Fruit fly (Drosophila melanogaster) whole organism, embryonic: ENCODE measurements around the gene Syt7.

Source experiments
- Atf-2 ChIP-seq: fragments of 200-800 bp; sonication (Bioruptor generic); optimal IDR thresholded peaks from 2 replicates; lab custom pipeline; 2016; ENCODE audit warnings: missing biosample characterization, missing genetic modification characterization
- Awh ChIP-seq: fragments of 200-800 bp; sonication (Bioruptor generic); IDR thresholded peaks from 2 replicates; pipeline ENCODE4, ENCODE4 v1.3.6; 2022; ENCODE audit warnings: missing biosample characterization, missing genetic modification characterization
- B-H2 ChIP-seq: fragments of 200-800 bp; sonication (Bioruptor generic); optimal IDR thresholded peaks from 2 replicates; lab custom pipeline; 2018; ENCODE audit warnings: missing biosample characterization, mild to moderate bottlenecking, missing genetic modification characterization
- Blimp-1 ChIP-seq: fragments of 200-800 bp; sonication (Bioruptor generic); optimal IDR thresholded peaks from 3 replicates; lab custom pipeline; 2018; ENCODE audit warnings: missing biosample characterization, missing genetic modification characterization, mild to moderate bottlenecking, moderate library complexity, missing genetic modification reagents
- CG11504 ChIP-seq: fragments of 200-800 bp; sonication (Bioruptor generic); optimal IDR thresholded peaks from 3 replicates; lab custom pipeline; 2019; ENCODE audit warnings: missing biosample characterization, mild to moderate bottlenecking, missing genetic modification characterization, moderate library complexity
- CG12659 ChIP-seq: fragments of 200-800 bp; sonication (Bioruptor generic); optimal IDR thresholded peaks from 3 replicates; lab custom pipeline; 2017; ENCODE audit warnings: mild to moderate bottlenecking, missing biosample characterization, missing genetic modification reagents, missing genetic modification characterization
- CG12942 ChIP-seq: fragments of 200-800 bp; sonication (Bioruptor generic); optimal IDR thresholded peaks from 3 replicates; lab custom pipeline; 2016; ENCODE audit warnings: missing biosample characterization, missing genetic modification characterization
- CG13424 ChIP-seq: fragments of 200-800 bp; sonication (Bioruptor generic); optimal IDR thresholded peaks from 2 replicates; lab custom pipeline; 2019; ENCODE audit warnings: missing biosample characterization, mild to moderate bottlenecking, missing genetic modification characterization, moderate library complexity
- CG13624 ChIP-seq: fragments of 200-800 bp; sonication (Bioruptor generic); optimal IDR thresholded peaks from 2 replicates; lab custom pipeline; 2016; ENCODE audit warnings: missing biosample characterization, missing genetic modification characterization
- CG13894 ChIP-seq: fragments of 200-800 bp; sonication (Bioruptor generic); optimal IDR thresholded peaks from 3 replicates; lab custom pipeline; 2018; ENCODE audit warnings: missing biosample characterization, mild to moderate bottlenecking, missing genetic modification characterization, moderate library complexity
- CG17328 ChIP-seq: fragments of 200-800 bp; sonication (Bioruptor generic); IDR thresholded peaks from 2 replicates; pipeline ENCODE4 v1.3.6; 2022; ENCODE audit warnings: missing biosample characterization, missing genetic modification characterization
- CG2678 ChIP-seq: fragments of 200-800 bp; sonication (Bioruptor generic); optimal IDR thresholded peaks from 3 replicates; lab custom pipeline; 2019; ENCODE audit warnings: missing biosample characterization, mild to moderate bottlenecking, missing genetic modification characterization, moderate library complexity
- CG3163 ChIP-seq: fragments of 200-800 bp; sonication (Bioruptor generic); optimal IDR thresholded peaks from 3 replicates; lab custom pipeline; 2016; ENCODE audit warnings: missing biosample characterization, missing genetic modification characterization
- CG33213 ChIP-seq: fragments of 200-800 bp; sonication (Bioruptor generic); optimal IDR thresholded peaks from 3 replicates; lab custom pipeline; 2016; ENCODE audit warnings: missing biosample characterization, missing genetic modification characterization
- CG34422 ChIP-seq: fragments of 200-800 bp; sonication (Bioruptor generic); IDR thresholded peaks from 3 replicates; pipeline ENCODE4 v1.3.6; 2022; ENCODE audit warnings: missing biosample characterization, missing genetic modification characterization
- CG4854 ChIP-seq: fragments of 200-800 bp; sonication (Bioruptor generic); optimal IDR thresholded peaks from 2 replicates; lab custom pipeline; 2016; ENCODE audit warnings: missing biosample characterization, missing genetic modification characterization, inconsistent platforms
- CG6683 ChIP-seq: fragments of 200-800 bp; sonication (Bioruptor generic); optimal IDR thresholded peaks from 2 replicates; lab custom pipeline; 2017; ENCODE audit warnings: missing biosample characterization, mild to moderate bottlenecking, missing genetic modification characterization, missing genetic modification reagents
- CG6765 ChIP-seq: fragments of 200-800 bp; sonication (Bioruptor generic); optimal IDR thresholded peaks from 3 replicates; lab custom pipeline; 2017; ENCODE audit warnings: missing biosample characterization, mild to moderate bottlenecking, missing genetic modification characterization
- CG8290 ChIP-seq, 3 experiments: fragments of 200-800 bp; sonication (Bioruptor generic); optimal IDR thresholded peaks; 2 replicates each; lab custom pipeline; 2016 to 2019; ENCODE audit warnings: missing biosample characterization in 3 of 3, missing genetic modification characterization in 3 of 3, mild to moderate bottlenecking in 2 of 3, moderate library complexity in 1 of 3
- CG8388 ChIP-seq: fragments of 200-800 bp; sonication (Bioruptor generic); optimal IDR thresholded peaks from 2 replicates; lab custom pipeline; 2019; ENCODE audit warnings: missing biosample characterization, mild to moderate bottlenecking, missing genetic modification characterization, moderate library complexity
- CG8478 ChIP-seq: fragments of >200 bp; optimal IDR thresholded peaks from 2 replicates; lab custom pipeline; 2018
- CG8924 ChIP-seq: fragments of 200-800 bp; optimal IDR thresholded peaks from 3 replicates; lab custom pipeline; 2019; ENCODE audit warnings: missing biosample characterization, mild to moderate bottlenecking, missing genetic modification characterization, moderate library complexity
- CG9932 ChIP-seq: fragments of 200-800 bp; sonication (Bioruptor generic); IDR thresholded peaks from 2 replicates; pipeline ENCODE4 v1.3.6; 2022; ENCODE audit warnings: missing biosample characterization, missing genetic modification characterization
- CHES-1-like ChIP-seq: fragments of 200-800 bp; sonication (Bioruptor generic); optimal IDR thresholded peaks from 2 replicates; lab custom pipeline; 2016; ENCODE audit warnings: missing biosample characterization, missing genetic modification characterization
- Dek ChIP-seq: fragments of 200-800 bp; sonication (Bioruptor generic); optimal IDR thresholded peaks from 3 replicates; lab custom pipeline; 2019; ENCODE audit warnings: missing biosample characterization, mild to moderate bottlenecking, missing genetic modification characterization, moderate library complexity
- ERR ChIP-seq: fragments of 200-800 bp; sonication (Bioruptor generic); optimal IDR thresholded peaks from 2 replicates; lab custom pipeline; 2016; ENCODE audit warnings: missing biosample characterization, missing genetic modification characterization
- Eip74EF ChIP-seq, 2 experiments: fragments of 200-800 bp in 1 of 2; fragments of >200 bp in 1 of 2; sonication (Bioruptor generic) in 1 of 2; optimal IDR thresholded peaks; 2 replicates each; lab custom pipeline; 2017 to 2019; ENCODE audit warnings: missing biosample characterization in 2 of 2, missing genetic modification characterization in 2 of 2, mild to moderate bottlenecking in 1 of 2, moderate library complexity in 1 of 2
- Elba2 ChIP-seq: fragments of 200-800 bp; sonication (Bioruptor generic); optimal IDR thresholded peaks from 3 replicates; lab custom pipeline; 2016; ENCODE audit warnings: missing biosample characterization, missing genetic modification characterization
- Ets65A ChIP-seq: fragments of 200-800 bp; sonication (Bioruptor generic); peaks from one replicate; lab custom pipeline; 2016; ENCODE audit warnings: missing biosample characterization, missing genetic modification characterization
- Hey ChIP-seq: fragments of 200-800 bp; sonication (Bioruptor generic); optimal IDR thresholded peaks from 3 replicates; lab custom pipeline; 2018; ENCODE audit warnings: missing biosample characterization, mild to moderate bottlenecking, missing genetic modification characterization
- MTF-1 ChIP-seq: fragments of 200-800 bp; sonication (Bioruptor generic); optimal IDR thresholded peaks from 2 replicates; lab custom pipeline; 2018; ENCODE audit warnings: missing biosample characterization, mild to moderate bottlenecking, missing genetic modification characterization, borderline replicate concordance
- Nf-YB ChIP-seq: fragments of 200-800 bp; sonication (Bioruptor generic); optimal IDR thresholded peaks from 3 replicates; lab custom pipeline; 2019; ENCODE audit warnings: missing biosample characterization, mild to moderate bottlenecking, missing genetic modification characterization, moderate library complexity
- Nf-YC ChIP-seq: fragments of 200-800 bp; optimal IDR thresholded peaks from 3 replicates; lab custom pipeline; 2019; ENCODE audit warnings: missing biosample characterization, mild to moderate bottlenecking, missing genetic modification characterization, moderate library complexity
- Ssrp ChIP-seq: fragments of 200-800 bp; sonication (Bioruptor generic); optimal IDR thresholded peaks from 2 replicates; lab custom pipeline; 2018; ENCODE audit warnings: missing biosample characterization, mild to moderate bottlenecking, missing genetic modification characterization, moderate library complexity
- Xrp1 ChIP-seq: fragments of 200-800 bp; sonication (Bioruptor generic); IDR thresholded peaks from 2 replicates; pipeline ENCODE4 v1.3.6; 2022; ENCODE audit warnings: missing biosample characterization, missing genetic modification characterization
- amos ChIP-seq: fragments of 200-800 bp; sonication (Bioruptor generic); IDR thresholded peaks from 2 replicates; pipeline ENCODE4 v1.3.6; 2022; ENCODE audit warnings: missing biosample characterization, missing genetic modification characterization; ENCODE audit not compliant: partially characterized antibody
- br ChIP-seq: fragments of >200 bp; optimal IDR thresholded peaks from 2 replicates; lab custom pipeline; 2017
- crp ChIP-seq, 2 experiments: fragments of 200-800 bp; sonication (Bioruptor generic); optimal IDR thresholded peaks; 2 replicates in 1 of 2; 3 replicates in 1 of 2; lab custom pipeline; 2017; ENCODE audit warnings: missing biosample characterization in 2 of 2, missing genetic modification characterization in 2 of 2, mild to moderate bottlenecking in 1 of 2, moderate library complexity in 1 of 2
- eyg ChIP-seq: fragments of 200-800 bp; sonication (Bioruptor generic); optimal IDR thresholded peaks from 3 replicates; lab custom pipeline; 2016; ENCODE audit warnings: missing biosample characterization, missing genetic modification characterization
- gcm2 ChIP-seq: fragments of 200-800 bp; sonication (Bioruptor generic); optimal IDR thresholded peaks from 2 replicates; lab custom pipeline; 2016; ENCODE audit warnings: missing biosample characterization, missing genetic modification characterization
- ind ChIP-seq: fragments of 200-800 bp; sonication (Bioruptor generic); optimal IDR thresholded peaks from 3 replicates; lab custom pipeline; 2016; ENCODE audit warnings: missing biosample characterization, missing genetic modification characterization
- jigr1 ChIP-seq: fragments of 200-800 bp; sonication (Bioruptor generic); IDR thresholded peaks from 3 replicates; pipeline ENCODE4 v1.3.6; 2022; ENCODE audit warnings: missing biosample characterization, missing genetic modification characterization
- mirr ChIP-seq: fragments of 200-800 bp; sonication (Bioruptor generic); optimal IDR thresholded peaks from 3 replicates; lab custom pipeline; 2018; ENCODE audit warnings: missing biosample characterization, mild to moderate bottlenecking, missing genetic modification characterization
- peb ChIP-seq: fragments of 200-800 bp; sonication (Bioruptor generic); IDR thresholded peaks from 2 replicates; pipeline ENCODE4 v1.3.6; 2022; ENCODE audit warnings: missing biosample characterization, missing genetic modification characterization
- psq ChIP-seq: fragments of 200-800 bp; sonication (Bioruptor generic); optimal IDR thresholded peaks from 2 replicates; lab custom pipeline; 2017; ENCODE audit warnings: missing biosample characterization, missing genetic modification characterization
- repo ChIP-seq: fragments of 200-800 bp; sonication (Bioruptor generic); optimal IDR thresholded peaks from 2 replicates; lab custom pipeline; 2016; ENCODE audit warnings: missing biosample characterization, missing genetic modification characterization
- ro ChIP-seq: fragments of 200-800 bp; sonication (Bioruptor generic); IDR thresholded peaks from 2 replicates; pipeline ENCODE4 v1.3.6; 2022; ENCODE audit warnings: missing biosample characterization, missing genetic modification characterization
- seq ChIP-seq: fragments of 200-800 bp; sonication (Bioruptor generic); IDR thresholded peaks from 2 replicates; pipeline ENCODE4 v1.3.6; 2022; ENCODE audit warnings: missing biosample characterization, missing genetic modification characterization
- tap ChIP-seq: fragments of 200-800 bp; optimal IDR thresholded peaks from 3 replicates; lab custom pipeline; 2019; ENCODE audit warnings: missing biosample characterization, mild to moderate bottlenecking, missing genetic modification characterization, moderate library complexity
- trem ChIP-seq: fragments of 200-800 bp; optimal IDR thresholded peaks from 3 replicates; lab custom pipeline; 2019; ENCODE audit warnings: missing biosample characterization, mild to moderate bottlenecking, missing genetic modification characterization, moderate library complexity
- tx ChIP-seq: fragments of 200-800 bp; sonication (Bioruptor generic); optimal IDR thresholded peaks from 2 replicates; lab custom pipeline; 2016; ENCODE audit warnings: missing biosample characterization, missing genetic modification characterization

The Syt7 gene

dm6 chr4:314672-315266 lies 8.5 kb upstream of the Syt7 start, which contains the start of gene Rnf11 (continued):
- no peak for TF ChIP-seq Atf-2 (GFP tag; lab: Kevin White, UChicago)
- peak; percentile 34 for TF ChIP-seq CG12659
- no peak for TF ChIP-seq CG9932
- no peak for TF ChIP-seq gcm2
- TF ChIP-seq CG13894 (tag; lab: Kevin White, UChicago) = peak; percentile 9
- TF ChIP-seq CG6683 (GFP tag; lab: Kevin White, UChicago) = no peak
- TF ChIP-seq br (lab: Kevin White, UChicago) = no peak
- TF ChIP-seq jigr1 (GFP tag; lab: Robert Waterston, UW) = no peak
- no peak for TF ChIP-seq eyg (GFP tag; lab: Kevin White, UChicago)
- TF ChIP-seq Blimp-1 (GFP tag; lab: Kevin White, UChicago) = no peak
- no peak for TF ChIP-seq CG13624 (GFP tag; lab: Kevin White, UChicago)
- no peak for TF ChIP-seq CG8924
- no peak for TF ChIP-seq Elba2
- TF ChIP-seq CG8388 (GFP tag; lab: Kevin White, UChicago) = no peak
- TF ChIP-seq amos (GFP tag; lab: Robert Waterston, UW) = no peak; the same call in 1 of the 2 replicates
- TF ChIP-seq CG8478 = no peak
- TF ChIP-seq Awh (GFP tag; lab: Robert Waterston, UW) = no peak
- no peak for TF ChIP-seq CG3163 (GFP tag; lab: Kevin White, UChicago)
- TF ChIP-seq mirr (GFP tag; lab: Kevin White, UChicago) = no peak
- TF ChIP-seq Xrp1 (GFP tag; lab: Robert Waterston, UW) = no peak; the same call in 1 of the 2 replicates
- no peak for TF ChIP-seq ERR (GFP tag; lab: Kevin White, UChicago)
- no peak for TF ChIP-seq CHES-1-like (GFP tag; lab: Kevin White, UChicago)
- no peak for TF ChIP-seq tap
- TF ChIP-seq CG12942 (GFP tag; lab: Kevin White, UChicago) = peak; percentile 7
- TF ChIP-seq CG33213 (GFP tag; lab: Kevin White, UChicago) = no peak
- peak; percentile 25 for TF ChIP-seq Ets65A
- no peak for TF ChIP-seq CG11504 (tag; lab: Kevin White, UChicago)
- no peak for TF ChIP-seq seq (GFP tag; lab: Robert Waterston, UW)
- no peak for TF ChIP-seq Eip74EF (GFP tag; optimal IDR thresholded peaks at IDR 0.05; lab: Kevin White, UChicago)
- TF ChIP-seq CG13424 (tag; lab: Kevin White, UChicago) = no peak
- no peak for TF ChIP-seq trem
- TF ChIP-seq MTF-1 = no peak
- TF ChIP-seq peb (GFP tag; lab: Robert Waterston, UW) = no peak
- TF ChIP-seq CG8290 (GFP tag; optimal IDR thresholded peaks at IDR 0.05; lab: Kevin White, UChicago) = peak; percentile 45
- peak in 1 of 2 experiments; percentile 66 for TF ChIP-seq CG8290 (tag; optimal IDR thresholded peaks at IDR 0.05; lab: Kevin White, UChicago)
- TF ChIP-seq repo = no peak
- peak; percentile 15 for TF ChIP-seq Ssrp (tag; lab: Kevin White, UChicago)
- TF ChIP-seq CG17328 = no peak
- TF ChIP-seq Nf-YC (tag; lab: Kevin White, UChicago) = no peak
- TF ChIP-seq crp (GFP tag; optimal IDR thresholded peaks at IDR 0.05; lab: Kevin White, UChicago) = no peak
- no peak for TF ChIP-seq CG6765 (GFP tag; lab: Kevin White, UChicago)
- TF ChIP-seq B-H2 (GFP tag; lab: Kevin White, UChicago) = peak; percentile 8
- no peak for TF ChIP-seq psq (GFP tag; lab: Kevin White, UChicago)
- TF ChIP-seq tx (GFP tag; lab: Kevin White, UChicago) = no peak
- no peak for TF ChIP-seq Dek (tag; lab: Kevin White, UChicago)
- TF ChIP-seq ro (GFP tag; lab: Robert Waterston, UW) = no peak
- TF ChIP-seq Hey (tag; lab: Kevin White, UChicago) = no peak
- TF ChIP-seq CG34422 = no peak
- TF ChIP-seq CG2678 (tag; lab: Kevin White, UChicago) = no peak
- TF ChIP-seq ind = no peak
- no peak for TF ChIP-seq CG4854 (GFP tag; lab: Kevin White, UChicago)
- no peak for TF ChIP-seq Nf-YB
